Fruit fly (Drosophila melanogaster) whole organism, wandering third instar larva: ENCODE data around the gene ver.
A peak's percentile ranks its signal among the peaks of the same experiment; 100 is the strongest.

Experiments
- Abd-B ChIP-seq: fragments of >200 bp; optimal IDR thresholded peaks from 2 replicates; lab custom pipeline; 2017; ENCODE audit warnings: missing biosample characterization, missing genetic modification characterization
- CG32264 ChIP-seq: fragments of 200-800 bp; sonication (Bioruptor generic); optimal IDR thresholded peaks from 2 replicates; lab custom pipeline; 2016; ENCODE audit warnings: missing biosample characterization, missing genetic modification characterization
- CG9705 ChIP-seq: fragments of 200-800 bp; sonication (Bioruptor generic); optimal IDR thresholded peaks from 2 replicates; lab custom pipeline; 2018; ENCODE audit warnings: missing biosample characterization, mild to moderate bottlenecking, missing genetic modification characterization
- CrebA ChIP-seq: fragments of 200-800 bp; sonication (Bioruptor generic); optimal IDR thresholded peaks from 2 replicates; lab custom pipeline; 2016; ENCODE audit warnings: missing biosample characterization, mild to moderate bottlenecking, missing genetic modification characterization, borderline replicate concordance
- Dfd ChIP-seq: fragments of >200 bp; optimal IDR thresholded peaks from 2 replicates; lab custom pipeline; 2017; ENCODE audit warnings: missing biosample characterization, missing genetic modification characterization
- Dif ChIP-seq: fragments of 200-275, 200-300 bp; sonication (Bioruptor generic); optimal IDR thresholded peaks from 2 replicates; lab custom pipeline; 2018; ENCODE audit warnings: missing biosample characterization, missing genetic modification characterization; ENCODE audit not compliant: partially characterized antibody
- GATAd ChIP-seq: sonication (Bioruptor generic); optimal IDR thresholded peaks from 2 replicates; lab custom pipeline; 2016; ENCODE audit warnings: missing biosample characterization, missing genetic modification characterization
- HLH106 ChIP-seq: fragments of 200-800 bp; optimal IDR thresholded peaks from 3 replicates; lab custom pipeline; 2019; ENCODE audit warnings: missing biosample characterization, mild to moderate bottlenecking, missing genetic modification characterization, moderate library complexity
- Hnf4 ChIP-seq: fragments of 200-800 bp; sonication (Bioruptor generic); optimal IDR thresholded peaks from 2 replicates; lab custom pipeline; 2016; ENCODE audit warnings: missing biosample characterization, mild to moderate bottlenecking, missing genetic modification characterization
- Hr78 ChIP-seq: fragments of >200 bp; optimal IDR thresholded peaks from 2 replicates; lab custom pipeline; 2017; ENCODE audit warnings: missing biosample characterization, missing genetic modification characterization
- Hr83 ChIP-seq: fragments of 200-300 bp; sonication (Bioruptor generic); optimal IDR thresholded peaks from 2 replicates; lab custom pipeline; 2016; ENCODE audit warnings: missing biosample characterization, mild to moderate bottlenecking, missing genetic modification characterization, moderate library complexity; ENCODE audit not compliant: poor library complexity, severe bottlenecking
- Jra ChIP-seq: sonication (Bioruptor generic); optimal IDR thresholded peaks from 2 replicates; lab custom pipeline; 2016; ENCODE audit warnings: missing biosample characterization, missing genetic modification characterization
- Mio ChIP-seq: sonication (Bioruptor generic); optimal IDR thresholded peaks from 2 replicates; lab custom pipeline; 2016; ENCODE audit warnings: missing biosample characterization, missing genetic modification characterization
- Myc ChIP-seq: fragments of >200 bp; optimal IDR thresholded peaks from 2 replicates; lab custom pipeline; 2017
- N ChIP-seq: fragments of >200 bp; optimal IDR thresholded peaks from 2 replicates; lab custom pipeline; 2018; ENCODE audit warnings: missing biosample characterization, missing external identifiers, missing genetic modification characterization
- OdsH ChIP-seq: fragments of 200-800 bp; sonication (Bioruptor generic); optimal IDR thresholded peaks from 2 replicates; lab custom pipeline; 2016; ENCODE audit warnings: missing biosample characterization, mild to moderate bottlenecking, missing genetic modification characterization
- Rel ChIP-seq, 2 experiments: fragments of 200-800 bp; sonication (Bioruptor generic) in 1 of 2; optimal IDR thresholded peaks; 2 replicates in 1 of 2; 3 replicates in 1 of 2; lab custom pipeline; 2016 to 2019; ENCODE audit warnings: mild to moderate bottlenecking in 2 of 2, missing biosample characterization in 2 of 2, missing genetic modification characterization in 2 of 2, moderate library complexity in 1 of 2
- Sp1 ChIP-seq: fragments of 200-800 bp; sonication (Bioruptor generic); optimal IDR thresholded peaks from 3 replicates; lab custom pipeline; 2019; ENCODE audit warnings: missing biosample characterization, mild to moderate bottlenecking, missing genetic modification characterization, moderate library complexity
- Vsx2 ChIP-seq: fragments of 200-300, 225-300 bp; sonication (Bioruptor generic); optimal IDR thresholded peaks from 2 replicates; lab custom pipeline; 2018; ENCODE audit warnings: missing biosample characterization, missing genetic modification characterization; ENCODE audit not compliant: partially characterized antibody
- br ChIP-seq: fragments of 200-800 bp; sonication (Bioruptor generic); optimal IDR thresholded peaks from 2 replicates; lab custom pipeline; 2016; ENCODE audit warnings: missing biosample characterization, missing genetic modification characterization
- brk ChIP-seq: fragments of 200-800 bp; sonication (Bioruptor generic); optimal IDR thresholded peaks from 2 replicates; lab custom pipeline; 2016; ENCODE audit warnings: missing biosample characterization, mild to moderate bottlenecking, missing genetic modification characterization
- dl ChIP-seq, 2 experiments: fragments of 175-275, 200-275 bp in 1 of 2; fragments of 200-275 bp in 1 of 2; sonication (Bioruptor generic); optimal IDR thresholded peaks; lab custom pipeline; 2018; ENCODE audit warnings: mild to moderate bottlenecking in 2 of 2, missing biosample characterization in 2 of 2, missing genetic modification characterization in 2 of 2, moderate library complexity in 2 of 2; ENCODE audit not compliant: partially characterized antibody in 2 of 2, insufficient read depth in 1 of 2
- dmrt93B ChIP-seq: fragments of 200-800 bp; sonication (Bioruptor generic); optimal IDR thresholded peaks from 2 replicates; lab custom pipeline; 2018; ENCODE audit warnings: missing biosample characterization, mild to moderate bottlenecking, missing genetic modification characterization
- dsf ChIP-seq: sonication (Bioruptor generic); optimal IDR thresholded peaks from 2 replicates; lab custom pipeline; 2016; ENCODE audit warnings: missing biosample characterization, missing genetic modification characterization, borderline replicate concordance
- ey ChIP-seq: fragments of 200-800 bp; sonication (Bioruptor generic); optimal IDR thresholded peaks from 2 replicates; lab custom pipeline; 2016; ENCODE audit warnings: missing biosample characterization, missing genetic modification characterization
- foxo ChIP-seq, 2 experiments: fragments of 200-800 bp; sonication (Bioruptor generic); optimal IDR thresholded peaks; 2 replicates in 1 of 2; 3 replicates in 1 of 2; lab custom pipeline; 2016 to 2017; ENCODE audit warnings: missing biosample characterization in 2 of 2, missing genetic modification characterization in 2 of 2
- fru ChIP-seq: fragments of 200-800 bp; sonication (Bioruptor generic); optimal IDR thresholded peaks from 3 replicates; lab custom pipeline; 2016; ENCODE audit warnings: missing biosample characterization, mild to moderate bottlenecking, missing genetic modification characterization
- h ChIP-seq: fragments of 200-800 bp; sonication (Bioruptor generic); optimal IDR thresholded peaks from 3 replicates; lab custom pipeline; 2016; ENCODE audit warnings: missing biosample characterization, mild to moderate bottlenecking, missing genetic modification characterization
- jim ChIP-seq: fragments of 175-275, 200-325 bp; sonication (Bioruptor generic); optimal IDR thresholded peaks from 2 replicates; lab custom pipeline; 2016; ENCODE audit warnings: missing biosample characterization, mild to moderate bottlenecking, missing genetic modification characterization
- lola ChIP-seq: fragments of >200 bp; optimal IDR thresholded peaks from 2 replicates; lab custom pipeline; 2017; ENCODE audit warnings: missing biosample characterization, missing genetic modification characterization
- pan ChIP-seq: fragments of >200 bp; optimal IDR thresholded peaks from 2 replicates; lab custom pipeline; 2017
- psq ChIP-seq: fragments of 200-800 bp; sonication (Bioruptor generic); optimal IDR thresholded peaks from 3 replicates; lab custom pipeline; 2017; ENCODE audit warnings: missing biosample characterization, mild to moderate bottlenecking, missing genetic modification characterization, moderate library complexity
- rgr ChIP-seq: fragments of 200-800 bp; sonication (Bioruptor generic); optimal IDR thresholded peaks from 3 replicates; lab custom pipeline; 2016; ENCODE audit warnings: missing biosample characterization, mild to moderate bottlenecking, missing genetic modification characterization
- sage ChIP-seq: fragments of 200-800 bp; sonication (Bioruptor generic); optimal IDR thresholded peaks from 2 replicates; lab custom pipeline; 2016; ENCODE audit warnings: missing biosample characterization, mild to moderate bottlenecking, missing genetic modification characterization
- sv ChIP-seq: fragments of 200-800 bp; sonication (Bioruptor generic); optimal IDR thresholded peaks from 3 replicates; lab custom pipeline; 2016; ENCODE audit warnings: missing biosample characterization, missing genetic modification characterization
- tai ChIP-seq: sonication (Bioruptor generic); optimal IDR thresholded peaks from 2 replicates; lab custom pipeline; 2016; ENCODE audit warnings: missing biosample characterization, missing genetic modification characterization
- usp ChIP-seq: fragments of >200 bp; optimal IDR thresholded peaks from 2 replicates; lab custom pipeline; 2017; ENCODE audit warnings: missing biosample characterization, missing genetic modification characterization
- woc ChIP-seq: sonication (Bioruptor generic); optimal IDR thresholded peaks from 2 replicates; lab custom pipeline; 2016; ENCODE audit warnings: missing biosample characterization, mild to moderate bottlenecking, missing genetic modification characterization

Gene ver

dm6 chr3L:12533392-12534070, 9.7 kb downstream of the ver start, which contains the start of the genes Tsf2 and CG34242 (continued):
- TF ChIP-seq Hr78 (GFP tag; lab: Kevin White, UChicago) = no peak
- TF ChIP-seq sage (GFP tag; lab: Kevin White, UChicago) = peak; percentile 56
- no peak for TF ChIP-seq lola (GFP tag; lab: Kevin White, UChicago)
- TF ChIP-seq fru = peak; percentile 63
- no peak for TF ChIP-seq N (GFP tag; lab: Kevin White, UChicago)

dm6 chr3L:12534318-12534717, 10.5 kb downstream of the ver start, which contains the start of gene Pmm2:
Gene Pmm2 (plus strand): TSS chr3L:12534590.
- TF ChIP-seq Dif (no peak), Rel (GFP tag; optimal IDR thresholded peaks at IDR 0.05; lab: Kevin White, UChicago) (no peak), Rel (tag; optimal IDR thresholded peaks at IDR 0.05; lab: Kevin White, UChicago) (peak; percentile 2)

DNA sequence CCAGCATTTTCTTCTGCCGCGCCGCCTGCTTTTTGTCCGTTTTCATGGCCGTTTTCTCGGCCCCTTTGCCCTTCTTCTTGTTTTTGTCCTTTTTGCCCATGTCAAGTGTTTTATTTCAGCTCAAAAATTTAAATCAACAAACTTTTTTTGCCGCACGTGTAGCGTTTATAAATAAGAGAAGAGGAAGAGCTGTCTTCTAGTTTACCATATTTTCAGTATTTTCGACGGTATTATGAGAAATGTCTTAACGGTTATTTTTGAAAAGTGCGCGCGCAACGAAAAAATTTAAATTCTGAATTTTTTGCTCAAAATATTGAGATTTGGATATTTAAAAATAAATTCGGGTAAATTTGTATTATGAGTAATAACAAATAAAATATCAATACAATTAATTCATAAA, 13.3 kb downstream of the ver start, which contains the start of gene CG4069:
CG4069 (minus strand) TSS at position 193 of the 400 bp plus-strand sequence.
- TF ChIP-seq foxo (GFP tag; optimal IDR thresholded peaks at IDR 0.05; lab: Kevin White, UChicago) = no peak
- peak; percentile 31 for TF ChIP-seq Myc

DNA sequence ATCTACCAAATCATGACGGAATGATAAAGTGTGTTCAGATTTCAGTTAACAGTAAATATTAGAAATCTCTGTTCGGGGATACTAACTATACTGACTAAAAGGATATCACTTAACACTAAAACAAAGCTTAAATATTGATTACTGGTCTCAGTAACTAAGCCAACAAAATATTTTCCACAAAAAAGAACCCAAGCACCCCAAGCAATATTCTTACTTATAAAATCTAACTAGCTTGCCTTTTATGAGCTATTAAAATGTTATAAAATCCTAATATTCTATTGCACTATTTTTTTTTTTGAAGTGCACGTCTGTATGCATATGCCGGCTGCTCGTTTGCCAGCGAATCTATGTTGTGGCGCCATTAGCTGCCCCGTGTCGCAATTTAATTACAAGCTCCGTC, 25.7 kb downstream of the ver start:
- no peak for TF ChIP-seq dsf (GFP tag; lab: Kevin White, UChicago)
- TF ChIP-seq br = no peak
- TF ChIP-seq, all 38 proteins: peak for 0

- TF ChIP-seq CG9705 (peak; percentile 8), Hr83 (no peak), dmrt93B (GFP tag; lab: Kevin White, UChicago) (peak; percentile 58), fru (peak; percentile 85), ey (peak; percentile 81), Vsx2 (no peak), jim (GFP tag; lab: Kevin White, UChicago) (no peak), N (GFP tag; lab: Kevin White, UChicago) (no peak), Jra (peak; percentile 58), Hnf4 (GFP tag; lab: Kevin White, UChicago) (peak; percentile 79), brk (GFP tag; lab: Kevin White, UChicago) (peak; percentile 66), h (GFP tag; lab: Kevin White, UChicago) (peak; percentile 87), psq (GFP tag; lab: Kevin White, UChicago) (peak; percentile 71), GATAd (GFP tag; lab: Kevin White, UChicago) (no peak), Hr78 (GFP tag; lab: Kevin White, UChicago) (no peak), foxo (GFP tag; optimal IDR thresholded peaks at IDR 0.05; lab: Kevin White, UChicago) (peak; percentile 52 to 80), dl (GFP tag; optimal IDR thresholded peaks at IDR 0.05; lab: Kevin White, UChicago; ENCODE audit: insufficient read depth in 1 of 2, partially characterized antibody in 2 of 2) (no peak), Dif (no peak), lola (GFP tag; lab: Kevin White, UChicago) (no peak), Myc (no peak), Mio (no peak), CrebA (GFP tag; lab: Kevin White, UChicago) (peak; percentile 26), rgr (GFP tag; lab: Kevin White, UChicago) (peak; percentile 80), usp (no peak), pan (lab: Kevin White, UChicago) (no peak), tai (GFP tag; lab: Kevin White, UChicago) (peak; percentile 49), sv (GFP tag; lab: Kevin White, UChicago) (no peak), Sp1 (peak; percentile 73), sage (GFP tag; lab: Kevin White, UChicago) (peak; percentile 72), dsf (GFP tag; lab: Kevin White, UChicago) (no peak), Dfd (GFP tag; lab: Kevin White, UChicago) (no peak), Abd-B (GFP tag; lab: Kevin White, UChicago) (no peak), Rel (GFP tag; optimal IDR thresholded peaks at IDR 0.05; lab: Kevin White, UChicago) (no peak), Rel (tag; optimal IDR thresholded peaks at IDR 0.05; lab: Kevin White, UChicago) (no peak), OdsH (GFP tag; lab: Kevin White, UChicago) (peak; percentile 79), br (peak; percentile 84), woc (GFP tag; lab: Kevin White, UChicago) (peak; percentile 71), CG32264 (GFP tag; lab: Kevin White, UChicago) (peak; percentile 63), HLH106 (tag; lab: Kevin White, UChicago) (peak; percentile 77)
Measured at dm6 chr3L:12551671-12552070, 27.9 kb downstream of the ver start.
